Fruit fly (Drosophila melanogaster) Kc167 (cell line): ENCODE results near the gene CG33127.

ENCODE experiments used
- psq ChIP-seq: fragments of >200 bp; optimal IDR thresholded peaks from 2 replicates; lab custom pipeline; 2017; ENCODE audit warnings: missing external identifiers
- ttk ChIP-seq: sonication (Bioruptor generic); optimal IDR thresholded peaks from 2 replicates; lab custom pipeline; 2017; ENCODE audit warnings: missing external identifiers

dm6 chr2L:371747-372146, 49.8 kb downstream of the CG33127 start:
- TF ChIP-seq psq (lab: Kevin White, UChicago) (no peak), ttk (lab: Kevin White, UChicago) (no peak)
